Worm (Caenorhabditis elegans): ENCODE results near the gene kmo-1.
A peak's percentile ranks its signal among the peaks of the same experiment; 100 is the strongest.

The kmo-1 gene

ce11 chrV:12114693-12115092 is 44.4 kb upstream of the kmo-1 start, which contains the start of gene spin-1:
Gene spin-1, plus strand, starts transcription at chrV:12114993.
- TF ChIP-seq tbx-2 (tag; optimal IDR thresholded peaks at IDR 0.05): no peak
- TF ChIP-seq ceh-8 (GFP tag; optimal IDR thresholded peaks at IDR 0.05): no peak
- TF ChIP-seq F16B12.6 (tag; optimal IDR thresholded peaks at IDR 0.05): no peak
- no peak for TF ChIP-seq C34B4.2 (tag; optimal IDR thresholded peaks at IDR 0.05)
- TF ChIP-seq nhr-19 (GFP tag; conservative IDR thresholded peaks at IDR 0.05): no peak
- TF ChIP-seq swsn-7 (tag; optimal IDR thresholded peaks at IDR 0.05): no peak

ce11 chrV:12113726-12114125 is 43.4 kb upstream of the kmo-1 start:
- TF ChIP-seq aha-1 (tag; optimal IDR thresholded peaks at IDR 0.05) (no peak), lin-14 (GFP tag; optimal IDR thresholded peaks at IDR 0.05) (peak; percentile 27), fkh-8 (tag; optimal IDR thresholded peaks at IDR 0.05) (no peak), nhr-90 (tag; optimal IDR thresholded peaks at IDR 0.05; ENCODE audit: poor library complexity) (no peak), mep-1 (tag; optimal IDR thresholded peaks at IDR 0.05) (no peak), nhr-85 (tag) (peak; percentile 28), elt-2 (tag; optimal IDR thresholded peaks at IDR 0.05) (peak; percentile 11), jun-1 (tag; optimal IDR thresholded peaks at IDR 0.05) (no peak), efl-1 (optimal IDR thresholded peaks at IDR 0.05) (no peak), efl-1 (GFP tag; optimal IDR thresholded peaks at IDR 0.05 in 1 of 2) (no peak)

ce11 chrV:12111452-12111851 is 41.1 kb upstream of the kmo-1 start, which contains the start of gene lhpp-1:
Gene lhpp-1, minus strand, starts transcription at chrV:12111805.
- no peak for TF ChIP-seq ztf-11 (tag; optimal IDR thresholded peaks at IDR 0.05)
- no peak for TF ChIP-seq mef-2 (tag; optimal IDR thresholded peaks at IDR 0.05)
- TF ChIP-seq skn-1 (tag; optimal IDR thresholded peaks at IDR 0.05): peak; percentile 2
- no peak for TF ChIP-seq xbp-1 (tag; optimal IDR thresholded peaks at IDR 0.05)
- TF ChIP-seq lin-15B (tag; optimal IDR thresholded peaks at IDR 0.05): no peak
- TF ChIP-seq hlh-17 (GFP tag; optimal IDR thresholded peaks at IDR 0.05; ENCODE audit: borderline replicate concordance): no peak
- no peak for TF ChIP-seq ztf-4 (tag; optimal IDR thresholded peaks at IDR 0.05)
- TF ChIP-seq tbx-2 (tag; optimal IDR thresholded peaks at IDR 0.05): no peak
- TF ChIP-seq nhr-12 (tag; optimal IDR thresholded peaks at IDR 0.05): no peak
- no peak for TF ChIP-seq ceh-63 (GFP tag; optimal IDR thresholded peaks at IDR 0.05)
- peak in 1 of 2 experiments; percentile 30 for TF ChIP-seq efl-1 (optimal IDR thresholded peaks at IDR 0.05)
- peak; percentile 34 to 93 for TF ChIP-seq efl-1 (GFP tag; optimal IDR thresholded peaks at IDR 0.05 in 1 of 2)
- no peak for TF ChIP-seq ets-5 (GFP tag; IDR thresholded peaks at IDR 0.05)
- peak; percentile 19 for TF ChIP-seq rnt-1 (tag; optimal IDR thresholded peaks at IDR 0.05)
- no peak for TF ChIP-seq aha-1 (tag; optimal IDR thresholded peaks at IDR 0.05)
- no peak for TF ChIP-seq ceh-82 (tag; optimal IDR thresholded peaks at IDR 0.05)
- TF ChIP-seq nhr-20 (tag; optimal IDR thresholded peaks at IDR 0.05): no peak
- TF ChIP-seq ceh-88 (GFP tag; IDR thresholded peaks at IDR 0.05): no peak
- TF ChIP-seq F16B12.6 (tag; optimal IDR thresholded peaks at IDR 0.05): peak; percentile 69
- TF ChIP-seq nhr-90 (tag; optimal IDR thresholded peaks at IDR 0.05; ENCODE audit: poor library complexity): no peak
- TF ChIP-seq alr-1 (tag; optimal IDR thresholded peaks at IDR 0.05; ENCODE audit: borderline replicate concordance): no peak
- no peak for TF ChIP-seq isw-1 (GFP tag; IDR thresholded peaks at IDR 0.05)
- TF ChIP-seq unc-30 (tag; optimal IDR thresholded peaks at IDR 0.05): no peak
- TF ChIP-seq nhr-47 (tag; optimal IDR thresholded peaks at IDR 0.05): no peak
- no peak for TF ChIP-seq tlp-1 (tag; optimal IDR thresholded peaks at IDR 0.05)
- TF ChIP-seq vab-15 (tag; optimal IDR thresholded peaks at IDR 0.05): no peak
- peak; percentile 80 for TF ChIP-seq nhr-85 (tag)
- no peak for TF ChIP-seq zag-1 (tag; optimal IDR thresholded peaks at IDR 0.05)
- no peak for TF ChIP-seq unc-62 (GFP tag; optimal IDR thresholded peaks at IDR 0.05)
- TF ChIP-seq hpl-2 (GFP tag; optimal IDR thresholded peaks at IDR 0.05): no peak
- TF ChIP-seq aly-2 (tag; optimal IDR thresholded peaks at IDR 0.05): no peak
- TF ChIP-seq sox-4 (tag; optimal IDR thresholded peaks at IDR 0.05): no peak
- no peak for TF ChIP-seq grh-1 (GFP tag; IDR thresholded peaks at IDR 0.05)
- peak in 1 of 2 experiments; percentile 20 for TF ChIP-seq lsy-2 (tag; optimal IDR thresholded peaks at IDR 0.05)
- no peak for TF ChIP-seq fos-1 (tag; optimal IDR thresholded peaks at IDR 0.05)
- TF ChIP-seq C04F5.9 (tag; optimal IDR thresholded peaks at IDR 0.05): no peak
- TF ChIP-seq jun-1 (tag; optimal IDR thresholded peaks at IDR 0.05): no peak
- TF ChIP-seq egl-13 (tag; optimal IDR thresholded peaks at IDR 0.05): no peak
- no peak for TF ChIP-seq Y116A8C.19 (tag; optimal IDR thresholded peaks at IDR 0.05; ENCODE audit: borderline replicate concordance)
- no peak for TF ChIP-seq fkh-8 (tag; optimal IDR thresholded peaks at IDR 0.05)
- no peak for TF ChIP-seq nhr-84 (tag; optimal IDR thresholded peaks at IDR 0.05)
- TF ChIP-seq ceh-8 (GFP tag; optimal IDR thresholded peaks at IDR 0.05): no peak
- peak; percentile 6 for TF ChIP-seq snu-23 (GFP tag; optimal IDR thresholded peaks at IDR 0.05)

Data from whole organism, L1 larva.